Fruit fly (Drosophila melanogaster) whole organism, embryonic: ENCODE measurements around the gene CG14882.

Source experiments
- ATbp ChIP-seq: fragments of 200-800 bp; sonication (Bioruptor generic); optimal IDR thresholded peaks from 2 replicates; lab custom pipeline; 2017; ENCODE audit warnings: missing biosample characterization, mild to moderate bottlenecking, missing genetic modification characterization, missing genetic modification reagents
- Aef1 ChIP-seq: fragments of 200-800 bp; sonication (Bioruptor generic); IDR thresholded peaks from 3 replicates; pipeline ENCODE4 v1.3.6; 2022; ENCODE audit warnings: missing biosample characterization, missing genetic modification characterization
- Bgb ChIP-seq: fragments of 200-800 bp; sonication (Bioruptor generic); IDR thresholded peaks from 2 replicates; pipeline ENCODE4 v1.3.6; 2022; ENCODE audit warnings: missing biosample characterization, missing genetic modification characterization; ENCODE audit not compliant: partially characterized antibody
- Blimp-1 ChIP-seq: fragments of 200-800 bp; sonication (Bioruptor generic); optimal IDR thresholded peaks from 3 replicates; lab custom pipeline; 2018; ENCODE audit warnings: missing biosample characterization, missing genetic modification characterization, mild to moderate bottlenecking, moderate library complexity, missing genetic modification reagents
- CG10462 ChIP-seq: fragments of 200-800 bp; sonication (Bioruptor generic); optimal IDR thresholded peaks from 2 replicates; lab custom pipeline; 2016; ENCODE audit warnings: missing biosample characterization, missing genetic modification characterization
- CG11398 ChIP-seq: fragments of 200-800 bp; sonication (Bioruptor generic); optimal IDR thresholded peaks from 2 replicates; lab custom pipeline; 2016; ENCODE audit warnings: missing biosample characterization, missing genetic modification characterization
- CG11695 ChIP-seq: fragments of 200-800 bp; sonication (Bioruptor generic); IDR thresholded peaks from 3 replicates; pipeline ENCODE4 v1.3.6; 2022; ENCODE audit warnings: missing biosample characterization, missing genetic modification characterization
- CG12104 ChIP-seq: fragments of 200-800 bp; sonication (Bioruptor generic); optimal IDR thresholded peaks from 3 replicates; lab custom pipeline; 2016; ENCODE audit warnings: missing biosample characterization, missing genetic modification characterization
- CG12299 ChIP-seq: fragments of 200-800 bp; sonication (Bioruptor generic); optimal IDR thresholded peaks from 2 replicates; lab custom pipeline; 2018; ENCODE audit warnings: missing biosample characterization, mild to moderate bottlenecking, missing genetic modification characterization
- CG13123 ChIP-seq: fragments of 200-800 bp; sonication (Bioruptor generic); optimal IDR thresholded peaks from 2 replicates; lab custom pipeline; 2016; ENCODE audit warnings: missing biosample characterization, missing genetic modification characterization
- CG13287 ChIP-seq: fragments of 200-800 bp; sonication (Bioruptor generic); IDR thresholded peaks from 2 replicates; pipeline ENCODE4 v1.3.6; 2022; ENCODE audit warnings: missing biosample characterization, missing genetic modification characterization; ENCODE audit not compliant: partially characterized antibody
- CG14441 ChIP-seq: fragments of 200-800 bp; sonication (Bioruptor generic); IDR thresholded peaks from 2 replicates; pipeline ENCODE4 v1.3.6; 2022; ENCODE audit warnings: missing biosample characterization, missing genetic modification characterization
- CG14965 ChIP-seq: fragments of 200-800 bp; sonication (Bioruptor generic); optimal IDR thresholded peaks from 2 replicates; lab custom pipeline; 2016; ENCODE audit warnings: missing biosample characterization, missing genetic modification characterization, borderline replicate concordance
- CG15269 ChIP-seq: fragments of 200-800 bp; sonication (Bioruptor generic); optimal IDR thresholded peaks from 2 replicates; lab custom pipeline; 2018; ENCODE audit warnings: missing biosample characterization, mild to moderate bottlenecking, missing genetic modification characterization, moderate library complexity
- CG16779 ChIP-seq: fragments of 200-800 bp; sonication (Bioruptor generic); IDR thresholded peaks from 2 replicates; pipeline ENCODE4 v1.3.6; 2022; ENCODE audit warnings: missing biosample characterization, missing genetic modification characterization
- CG17186 ChIP-seq: fragments of 200-800 bp; sonication (Bioruptor generic); optimal IDR thresholded peaks from 3 replicates; lab custom pipeline; 2017; ENCODE audit warnings: missing biosample characterization, missing genetic modification reagents, missing genetic modification characterization
- CG18011 ChIP-seq: fragments of 200-800 bp; sonication (Bioruptor generic); optimal IDR thresholded peaks from 2 replicates; lab custom pipeline; 2017; ENCODE audit warnings: missing biosample characterization, missing genetic modification characterization, mild to moderate bottlenecking, moderate library complexity, missing genotype
- CG2116 ChIP-seq: fragments of 200-800 bp; sonication (Bioruptor generic); optimal IDR thresholded peaks from 3 replicates; lab custom pipeline; 2018; ENCODE audit warnings: missing biosample characterization, mild to moderate bottlenecking, missing genetic modification characterization
- CG2202 ChIP-seq: fragments of 200-800 bp; sonication (Bioruptor generic); optimal IDR thresholded peaks from 2 replicates; lab custom pipeline; 2018; ENCODE audit warnings: missing biosample characterization, mild to moderate bottlenecking, missing genetic modification characterization
- CG2678 ChIP-seq: fragments of 200-800 bp; sonication (Bioruptor generic); optimal IDR thresholded peaks from 3 replicates; lab custom pipeline; 2019; ENCODE audit warnings: missing biosample characterization, mild to moderate bottlenecking, missing genetic modification characterization, moderate library complexity
- CG2875 ChIP-seq: fragments of 200-800 bp; sonication (Bioruptor generic); optimal IDR thresholded peaks from 2 replicates; lab custom pipeline; 2017; ENCODE audit warnings: missing biosample characterization, mild to moderate bottlenecking, missing genetic modification characterization, missing genetic modification reagents
- CG30020 ChIP-seq: fragments of 200-800 bp; optimal IDR thresholded peaks from 2 replicates; lab custom pipeline; 2019; ENCODE audit warnings: missing biosample characterization, mild to moderate bottlenecking, missing genetic modification characterization, moderate library complexity
- CG31388 ChIP-seq: fragments of 200-800 bp; sonication (Bioruptor generic); optimal IDR thresholded peaks from 2 replicates; lab custom pipeline; 2016; ENCODE audit warnings: missing biosample characterization, missing genetic modification characterization
- CG31441 ChIP-seq: fragments of 200-800 bp; sonication (Bioruptor generic); IDR thresholded peaks from 2 replicates; pipeline ENCODE4 v1.3.6; 2022; ENCODE audit warnings: missing biosample characterization, missing genetic modification characterization
- CG3407 ChIP-seq: fragments of 200-800 bp; sonication (Bioruptor generic); optimal IDR thresholded peaks from 2 replicates; lab custom pipeline; 2018; ENCODE audit warnings: missing biosample characterization, mild to moderate bottlenecking, missing genetic modification characterization
- CG6254 ChIP-seq: fragments of 200-800 bp; sonication (Bioruptor generic); optimal IDR thresholded peaks from 3 replicates; lab custom pipeline; 2017; ENCODE audit warnings: mild to moderate bottlenecking, missing biosample characterization, missing genetic modification reagents, missing genetic modification characterization
- CG8281 ChIP-seq: fragments of 200-800 bp; sonication (Bioruptor generic); optimal IDR thresholded peaks from 2 replicates; lab custom pipeline; 2018; ENCODE audit warnings: missing biosample characterization, mild to moderate bottlenecking, missing genetic modification characterization, moderate library complexity
- CG8924 ChIP-seq: fragments of 200-800 bp; optimal IDR thresholded peaks from 3 replicates; lab custom pipeline; 2019; ENCODE audit warnings: missing biosample characterization, mild to moderate bottlenecking, missing genetic modification characterization, moderate library complexity
- CrebB ChIP-seq: fragments of 200-800 bp; sonication (Bioruptor generic); optimal IDR thresholded peaks from 3 replicates; lab custom pipeline; 2018; ENCODE audit warnings: missing biosample characterization, mild to moderate bottlenecking, missing genetic modification characterization
- HHEX ChIP-seq: fragments of 200-800 bp; sonication (Bioruptor generic); optimal IDR thresholded peaks from 3 replicates; lab custom pipeline; 2017; ENCODE audit warnings: missing biosample characterization, mild to moderate bottlenecking, missing genetic modification characterization, missing genetic modification reagents
- HLH3B ChIP-seq: fragments of 200-800 bp; sonication (Bioruptor generic); IDR thresholded peaks from 2 replicates; pipeline ENCODE4 v1.3.6; 2022; ENCODE audit warnings: missing biosample characterization, missing genetic modification characterization
- Hand ChIP-seq: fragments of 200-800 bp; sonication (Bioruptor generic); optimal IDR thresholded peaks from 2 replicates; lab custom pipeline; 2017; ENCODE audit warnings: mild to moderate bottlenecking, missing biosample characterization, missing genetic modification reagents, missing genetic modification characterization
- HmgZ ChIP-seq: fragments of 200-800 bp; sonication (Bioruptor generic); optimal IDR thresholded peaks from 2 replicates; lab custom pipeline; 2018; ENCODE audit warnings: missing biosample characterization, mild to moderate bottlenecking, missing genetic modification characterization
- Oaz ChIP-seq: fragments of 200-800 bp; sonication (Bioruptor generic); IDR thresholded peaks from 2 replicates; pipeline ENCODE4 v1.3.6; 2022; ENCODE audit warnings: missing biosample characterization, missing genetic modification characterization
- Oli ChIP-seq: fragments of 200-800 bp; sonication (Bioruptor generic); optimal IDR thresholded peaks from 2 replicates; lab custom pipeline; 2018; ENCODE audit warnings: missing biosample characterization, mild to moderate bottlenecking, missing genetic modification characterization, moderate library complexity
- Rfx ChIP-seq: fragments of 200-800 bp; sonication (Bioruptor generic); IDR thresholded peaks from 2 replicates; pipeline ENCODE4 v1.3.6; 2022; ENCODE audit warnings: missing biosample characterization, missing genetic modification characterization
- ase ChIP-seq: fragments of 200-800 bp; sonication (Bioruptor generic); IDR thresholded peaks from 3 replicates; pipeline ENCODE4 v1.3.6; 2022; ENCODE audit warnings: missing biosample characterization, missing genetic modification characterization
- croc ChIP-seq: fragments of 200-800 bp; sonication (Bioruptor generic); conservative IDR thresholded peaks from 3 replicates; pipeline ENCODE4 v1.3.6; 2022; ENCODE audit warnings: missing biosample characterization, missing genetic modification characterization
- dmrt99B ChIP-seq: fragments of 200-800 bp; sonication (Bioruptor generic); optimal IDR thresholded peaks from 2 replicates; lab custom pipeline; 2018; ENCODE audit warnings: missing biosample characterization, mild to moderate bottlenecking, missing genetic modification characterization, moderate library complexity
- dpn ChIP-seq, 2 experiments: fragments of 200-800 bp; sonication (Bioruptor generic); optimal IDR thresholded peaks; 3 replicates each; lab custom pipeline; 2016; ENCODE audit warnings: missing biosample characterization in 2 of 2, missing genetic modification characterization in 2 of 2
- grn ChIP-seq: fragments of 200-800 bp; sonication (Bioruptor generic); optimal IDR thresholded peaks from 3 replicates; lab custom pipeline; 2017; ENCODE audit warnings: missing biosample characterization, missing genetic modification characterization
- ham ChIP-seq: fragments of 200-800 bp; sonication (Bioruptor generic); IDR thresholded peaks from 2 replicates; pipeline ENCODE4 v1.3.6; 2022; ENCODE audit warnings: missing biosample characterization, missing genetic modification characterization
- nau ChIP-seq: fragments of 200-800 bp; sonication (Bioruptor generic); optimal IDR thresholded peaks from 3 replicates; lab custom pipeline; 2017; ENCODE audit warnings: missing biosample characterization, mild to moderate bottlenecking, missing genetic modification characterization, missing genetic modification reagents
- nerfin-2 ChIP-seq: fragments of 200-800 bp; sonication (Bioruptor generic); IDR thresholded peaks from 2 replicates; pipeline ENCODE4 v1.3.6; 2022; ENCODE audit warnings: missing biosample characterization, missing genetic modification characterization; ENCODE audit not compliant: partially characterized antibody
- rib ChIP-seq: fragments of 200-800 bp; sonication (Bioruptor generic); IDR thresholded peaks from 2 replicates; pipeline ENCODE4 v1.3.6; 2022; ENCODE audit warnings: missing biosample characterization, missing genetic modification characterization
- salm ChIP-seq: fragments of 200-800 bp; sonication (Bioruptor generic); optimal IDR thresholded peaks from 2 replicates; lab custom pipeline; 2018; ENCODE audit warnings: missing biosample characterization, mild to moderate bottlenecking, missing genetic modification characterization
- schlank ChIP-seq: fragments of 200-800 bp; sonication (Bioruptor generic); optimal IDR thresholded peaks from 2 replicates; lab custom pipeline; 2018; ENCODE audit warnings: missing biosample characterization, mild to moderate bottlenecking, missing genetic modification characterization
- so ChIP-seq: fragments of 200-800 bp; sonication (Bioruptor generic); IDR thresholded peaks from 3 replicates; pipeline ENCODE4 v1.3.6; 2022; ENCODE audit warnings: missing biosample characterization, missing genetic modification characterization
- tgo ChIP-seq: fragments of 200-800 bp; sonication (Bioruptor generic); IDR thresholded peaks from 3 replicates; pipeline ENCODE4 v1.3.6; 2022; ENCODE audit warnings: missing biosample characterization, missing genetic modification characterization
- zfh2 ChIP-seq: fragments of 200-800 bp; sonication (Bioruptor generic); optimal IDR thresholded peaks from 2 replicates; lab custom pipeline; 2016; ENCODE audit warnings: missing biosample characterization, missing genetic modification characterization

CG14882 gene

dm6 chr3R:16442937-16443336, at the start of gene CG14882, which contains the start of gene Ttc1:
Gene CG14882 (plus strand): TSS chr3R:16443207.
Gene Ttc1 (minus strand): TSS chr3R:16443007.
- TF ChIP-seq CG11695 (GFP tag; lab: Robert Waterston, UW), result peak; percentile 86
- TF ChIP-seq CG2116 (GFP tag; lab: Kevin White, UChicago), result peak; percentile 72
- peak; percentile 75 for TF ChIP-seq HHEX
- peak; percentile 76 for TF ChIP-seq Aef1 (GFP tag; lab: Robert Waterston, UW)
- peak; percentile 50 for TF ChIP-seq salm (tag; lab: Kevin White, UChicago)
- TF ChIP-seq tgo, result peak; percentile 93
- peak; percentile 90 for TF ChIP-seq so (GFP tag; lab: Robert Waterston, UW)
- TF ChIP-seq CG18011 (GFP tag; lab: Kevin White, UChicago), result peak; percentile 82
- TF ChIP-seq CG3407 (GFP tag; lab: Kevin White, UChicago), result peak; percentile 65
- peak; percentile 84 for TF ChIP-seq CG12299 (tag; lab: Kevin White, UChicago)
- TF ChIP-seq dmrt99B (tag; lab: Kevin White, UChicago), result no peak
- TF ChIP-seq CG31388 (GFP tag; lab: Kevin White, UChicago), result no peak
- TF ChIP-seq CG13287 (GFP tag; lab: Robert Waterston, UW), result peak; percentile 71
- peak; percentile 88 for TF ChIP-seq zfh2 (GFP tag; lab: Kevin White, UChicago)
- TF ChIP-seq rib, result peak; percentile 80
- peak; percentile 2 for TF ChIP-seq CG14965 (GFP tag; lab: Kevin White, UChicago)
- TF ChIP-seq CG12104 (GFP tag; lab: Kevin White, UChicago), result peak; percentile 63
- TF ChIP-seq CG2678 (tag; lab: Kevin White, UChicago), result no peak
- peak; percentile 78 for TF ChIP-seq ATbp
- TF ChIP-seq CrebB, result peak; percentile 44
- TF ChIP-seq CG14441 (GFP tag; lab: Robert Waterston, UW), result peak; percentile 90
- TF ChIP-seq CG15269 (tag; lab: Kevin White, UChicago), result no peak
- TF ChIP-seq Oaz (GFP tag; lab: Robert Waterston, UW), result peak; percentile 82
- peak; percentile 84 for TF ChIP-seq CG13123 (GFP tag; lab: Kevin White, UChicago)
- no peak for TF ChIP-seq grn
- TF ChIP-seq CG11398 (GFP tag; lab: Kevin White, UChicago), result peak; percentile 49
- peak; percentile 66 for TF ChIP-seq croc (GFP tag; lab: Robert Waterston, UW)
- peak; percentile 94 for TF ChIP-seq Rfx (GFP tag; lab: Robert Waterston, UW)
- no peak for TF ChIP-seq CG8281
- peak; percentile 63 for TF ChIP-seq Bgb (GFP tag; lab: Robert Waterston, UW)
- TF ChIP-seq CG16779 (GFP tag; lab: Robert Waterston, UW), result peak; percentile 55
- peak; percentile 52 for TF ChIP-seq CG30020 (tag; lab: Kevin White, UChicago)
- peak; percentile 77 for TF ChIP-seq HLH3B
- TF ChIP-seq Oli (tag; lab: Kevin White, UChicago), result peak; percentile 76
- TF ChIP-seq CG17186 (GFP tag; lab: Kevin White, UChicago), result no peak
- TF ChIP-seq nerfin-2 (GFP tag; lab: Robert Waterston, UW), result peak; percentile 30; the same call in 1 of the 2 replicates
- peak; percentile 24 for TF ChIP-seq schlank (tag; lab: Kevin White, UChicago)
- peak; percentile 83 for TF ChIP-seq HmgZ (tag; lab: Kevin White, UChicago)
- TF ChIP-seq CG31441 (GFP tag; lab: Robert Waterston, UW), result peak; percentile 79
- peak; percentile 63 for TF ChIP-seq CG2875 (GFP tag; lab: Kevin White, UChicago)
- TF ChIP-seq Blimp-1 (GFP tag; lab: Kevin White, UChicago), result peak; percentile 64
- TF ChIP-seq ase (GFP tag; lab: Robert Waterston, UW), result peak; percentile 87
- peak; percentile 64 for TF ChIP-seq CG2202
- peak; percentile 79 for TF ChIP-seq CG8924 (tag; lab: Kevin White, UChicago)
- peak; percentile 84 to 91 for TF ChIP-seq dpn (GFP tag; optimal IDR thresholded peaks at IDR 0.05; lab: Kevin White, UChicago)
- peak; percentile 87 for TF ChIP-seq CG10462 (GFP tag; lab: Kevin White, UChicago)
- no peak for TF ChIP-seq CG6254 (GFP tag; lab: Kevin White, UChicago)
- peak; percentile 71; the same call in 1 of the 2 replicates for TF ChIP-seq ham (GFP tag; lab: Robert Waterston, UW)
- peak; percentile 62 for TF ChIP-seq Hand (GFP tag; lab: Kevin White, UChicago)
- TF ChIP-seq nau (GFP tag; lab: Kevin White, UChicago), result no peak
